Worm (Caenorhabditis elegans): ENCODE results near the gene natb-1.

- TF ChIP-seq sea-1 (GFP tag; conservative IDR thresholded peaks at IDR 0.05) (no peak), tbx-37 (GFP tag; conservative IDR thresholded peaks at IDR 0.05) (no peak), ama-1 (optimal IDR thresholded peaks at IDR 0.05) (no peak), aly-1 (tag; optimal IDR thresholded peaks at IDR 0.05) (no peak), F13C5.2 (tag; optimal IDR thresholded peaks at IDR 0.05) (no peak), B0310.2 (tag; optimal IDR thresholded peaks at IDR 0.05) (no peak)
These were observed 42.0 kb upstream of the natb-1 start for ce11 chrV:8025259-8025658.
